Worm (Caenorhabditis elegans) whole organism, L1 larva: Measurements from ENCODE around the gene Y110A2AL.5.
A peak's percentile ranks its signal among the peaks of the same experiment; 100 is the strongest.

Experiments
- C16A3.4 ChIP-seq: fragments of 150-350 bp; optimal IDR thresholded peaks from 2 replicates; lab custom pipeline; 2014; ENCODE audit warnings: missing biosample characterization, missing genetic modification characterization
- F16B12.6 ChIP-seq: fragments of 150-350 bp; optimal IDR thresholded peaks from 2 replicates; lab custom pipeline; 2014; ENCODE audit warnings: missing biosample characterization, missing genetic modification characterization
- aha-1 ChIP-seq: fragments of 150-350 bp; optimal IDR thresholded peaks from 2 replicates; lab custom pipeline; 2014; ENCODE audit warnings: missing biosample characterization, missing genetic modification characterization
- aly-2 ChIP-seq: fragments of 150-350 bp; optimal IDR thresholded peaks from 2 replicates; lab custom pipeline; 2014; ENCODE audit warnings: missing biosample characterization, missing genetic modification characterization
- ama-1 ChIP-seq: fragments of 150-350 bp; optimal IDR thresholded peaks from 2 replicates; lab custom pipeline; 2014
- blmp-1 ChIP-seq: fragments of 150-350 bp; optimal IDR thresholded peaks from 2 replicates; lab custom pipeline; 2014; ENCODE audit warnings: missing biosample characterization, missing genetic modification characterization
- ceh-63 ChIP-seq: fragments of 200-800 bp; sonication (Bioruptor generic); optimal IDR thresholded peaks from 2 replicates; lab custom pipeline; 2018; ENCODE audit warnings: mild to moderate bottlenecking, missing genetic modification characterization, missing compliant biosample characterization
- ceh-8 ChIP-seq: fragments of 200-800 bp; sonication (Bioruptor generic); optimal IDR thresholded peaks from 2 replicates; lab custom pipeline; 2018; ENCODE audit warnings: mild to moderate bottlenecking, missing genetic modification characterization, moderate library complexity, missing compliant biosample characterization
- ceh-82 ChIP-seq, 3 experiments: fragments of 150-350 bp in 1 of 3; sonication (generic microtip) in 2 of 3; optimal IDR thresholded peaks; 2 replicates each; lab custom pipeline; 2014 to 2017; ENCODE audit warnings: missing biosample characterization in 3 of 3, missing genetic modification characterization in 3 of 3
- ceh-88 ChIP-seq: fragments of 200-800 bp; sonication (Bioruptor generic); IDR thresholded peaks from 2 replicates; pipeline ENCODE4 v1.3.6; 2022; ENCODE audit warnings: missing genetic modification characterization, missing compliant biosample characterization
- ceh-90 ChIP-seq: sonication (generic microtip); optimal IDR thresholded peaks from 2 replicates; lab custom pipeline; 2016; ENCODE audit warnings: missing genetic modification characterization, missing compliant biosample characterization
- dsc-1 ChIP-seq: sonication (generic microtip); optimal IDR thresholded peaks from 2 replicates; lab custom pipeline; 2016; ENCODE audit warnings: mild to moderate bottlenecking, missing genetic modification characterization, missing compliant biosample characterization
- efl-1 ChIP-seq, 4 experiments: fragments of 150-350 bp; optimal IDR thresholded peaks in 3 of 4; peaks in 1 of 4; 1 replicate in 1 of 4; 2 replicates in 3 of 4; lab custom pipeline; 2014; ENCODE audit warnings: missing biosample characterization in 2 of 4, missing genetic modification characterization in 2 of 4, missing genetic modification reagents in 2 of 4
- elt-3 ChIP-seq, 6 experiments: fragments of 150-350 bp in 1 of 6; sonication (generic microtip); optimal IDR thresholded peaks; 2 replicates each; lab custom pipeline; 2017 to 2018; ENCODE audit warnings: missing biosample characterization in 6 of 6, missing genetic modification characterization in 6 of 6, inconsistent platforms in 1 of 6
- fkh-10 ChIP-seq: sonication (generic microtip); optimal IDR thresholded peaks from 2 replicates; lab custom pipeline; 2017; ENCODE audit warnings: missing biosample characterization, missing genetic modification reagents, missing genetic modification characterization
- fkh-4 ChIP-seq: sonication (generic microtip); optimal IDR thresholded peaks from 2 replicates; lab custom pipeline; 2016; ENCODE audit warnings: missing compliant biosample characterization, missing genetic modification characterization, borderline replicate concordance
- isw-1 ChIP-seq: fragments of 200-800 bp; sonication (Bioruptor generic); IDR thresholded peaks from 2 replicates; pipeline ENCODE4 v1.3.6; 2022; ENCODE audit warnings: missing genetic modification characterization, missing compliant biosample characterization
- lin-13 ChIP-seq: fragments of 150-350 bp; optimal IDR thresholded peaks from 2 replicates; lab custom pipeline; 2014; ENCODE audit warnings: missing biosample characterization, missing genetic modification reagents, missing genetic modification characterization
- lin-14 ChIP-seq: fragments of 200-800 bp; sonication (Bioruptor generic); optimal IDR thresholded peaks from 2 replicates; lab custom pipeline; 2018; ENCODE audit warnings: mild to moderate bottlenecking, missing genetic modification characterization, moderate library complexity, missing compliant biosample characterization
- lin-35 ChIP-seq, 2 experiments: fragments of 150-350 bp; optimal IDR thresholded peaks; 2 replicates each; lab custom pipeline; 2014; ENCODE audit warnings: missing biosample characterization in 2 of 2, missing genetic modification characterization in 2 of 2, missing genetic modification reagents in 2 of 2
- lin-39 ChIP-seq: fragments of 150-350 bp; optimal IDR thresholded peaks from 2 replicates; lab custom pipeline; 2014; ENCODE audit warnings: missing biosample characterization, missing genetic modification reagents, missing genetic modification characterization
- lsy-2 ChIP-seq, 2 experiments: fragments of 150-350 bp; optimal IDR thresholded peaks; 2 replicates each; lab custom pipeline; 2014; ENCODE audit warnings: missing biosample characterization in 2 of 2, missing genetic modification characterization in 2 of 2
- mab-9 ChIP-seq: fragments of 200-800 bp; sonication (Bioruptor generic); IDR thresholded peaks from 2 replicates; pipeline ENCODE4 v1.3.6; 2022; ENCODE audit warnings: missing genetic modification reagents, missing genetic modification characterization, missing compliant biosample characterization
- mef-2 ChIP-seq: fragments of 150-350 bp; optimal IDR thresholded peaks from 2 replicates; lab custom pipeline; 2014; ENCODE audit warnings: missing biosample characterization, missing genetic modification characterization
- mep-1 ChIP-seq: fragments of 150-350 bp; optimal IDR thresholded peaks from 2 replicates; lab custom pipeline; 2014; ENCODE audit warnings: missing biosample characterization, missing genetic modification characterization
- nhr-11 ChIP-seq: fragments of 150-350 bp; optimal IDR thresholded peaks from 2 replicates; lab custom pipeline; 2014; ENCODE audit warnings: missing biosample characterization, missing genetic modification characterization
- nhr-12 ChIP-seq: sonication (generic microtip); optimal IDR thresholded peaks from 2 replicates; lab custom pipeline; 2017; ENCODE audit warnings: missing biosample characterization, missing genetic modification characterization
- nhr-19 ChIP-seq: fragments of 200-800 bp; sonication (Bioruptor generic); conservative IDR thresholded peaks from 2 replicates; pipeline ENCODE4 v1.3.6; 2022; ENCODE audit warnings: missing genetic modification characterization, missing compliant biosample characterization
- nhr-20 ChIP-seq: sonication (generic microtip); optimal IDR thresholded peaks from 2 replicates; lab custom pipeline; 2016; ENCODE audit warnings: mild to moderate bottlenecking, missing genetic modification characterization, missing compliant biosample characterization
- nhr-47 ChIP-seq: sonication (generic microtip); optimal IDR thresholded peaks from 2 replicates; lab custom pipeline; 2016; ENCODE audit warnings: mild to moderate bottlenecking, missing genetic modification characterization, moderate library complexity, missing compliant biosample characterization
- nhr-71 ChIP-seq: sonication (generic microtip); optimal IDR thresholded peaks from 2 replicates; lab custom pipeline; 2016; ENCODE audit warnings: mild to moderate bottlenecking, missing genetic modification characterization, moderate library complexity, missing compliant biosample characterization
- nhr-76 ChIP-seq: sonication (generic microtip); optimal IDR thresholded peaks from 2 replicates; lab custom pipeline; 2017; ENCODE audit warnings: missing biosample characterization, missing genetic modification characterization
- nhr-77 ChIP-seq: fragments of 150-350 bp; optimal IDR thresholded peaks from 2 replicates; lab custom pipeline; 2014; ENCODE audit warnings: missing biosample characterization, missing genetic modification characterization
- nhr-84 ChIP-seq: sonication (generic microtip); optimal IDR thresholded peaks from 2 replicates; lab custom pipeline; 2017; ENCODE audit warnings: missing biosample characterization, missing genetic modification characterization
- rnt-1 ChIP-seq: sonication (generic microtip); optimal IDR thresholded peaks from 2 replicates; lab custom pipeline; 2016; ENCODE audit warnings: mild to moderate bottlenecking, missing genetic modification characterization, moderate library complexity, missing compliant biosample characterization
- skn-1 ChIP-seq: fragments of 150-350 bp; optimal IDR thresholded peaks from 2 replicates; lab custom pipeline; 2014; ENCODE audit warnings: missing biosample characterization, missing genetic modification characterization
- sptf-1 ChIP-seq: fragments of 150-350 bp; optimal IDR thresholded peaks from 2 replicates; lab custom pipeline; 2014; ENCODE audit warnings: missing biosample characterization, missing genetic modification characterization
- swsn-7 ChIP-seq: sonication (generic microtip); optimal IDR thresholded peaks from 2 replicates; lab custom pipeline; 2016; ENCODE audit warnings: missing genetic modification characterization, missing compliant biosample characterization
- tbx-2 ChIP-seq: sonication (generic microtip); optimal IDR thresholded peaks from 2 replicates; lab custom pipeline; 2016; ENCODE audit warnings: missing genetic modification characterization, missing compliant biosample characterization
- unc-98 ChIP-seq: fragments of 200-800 bp; sonication (Bioruptor generic); IDR thresholded peaks from 2 replicates; pipeline ENCODE4 v1.3.6; 2022; ENCODE audit warnings: missing genetic modification characterization, missing compliant biosample characterization
- xbp-1 ChIP-seq: sonication (generic microtip); optimal IDR thresholded peaks from 2 replicates; lab custom pipeline; 2016; ENCODE audit warnings: missing genetic modification characterization, missing compliant biosample characterization
- zip-4 ChIP-seq: fragments of 200-800 bp; sonication (Bioruptor generic); optimal IDR thresholded peaks from 2 replicates; lab custom pipeline; 2018; ENCODE audit warnings: mild to moderate bottlenecking, missing genetic modification characterization, moderate library complexity, missing compliant biosample characterization

Gene Y110A2AL.5

DNA sequence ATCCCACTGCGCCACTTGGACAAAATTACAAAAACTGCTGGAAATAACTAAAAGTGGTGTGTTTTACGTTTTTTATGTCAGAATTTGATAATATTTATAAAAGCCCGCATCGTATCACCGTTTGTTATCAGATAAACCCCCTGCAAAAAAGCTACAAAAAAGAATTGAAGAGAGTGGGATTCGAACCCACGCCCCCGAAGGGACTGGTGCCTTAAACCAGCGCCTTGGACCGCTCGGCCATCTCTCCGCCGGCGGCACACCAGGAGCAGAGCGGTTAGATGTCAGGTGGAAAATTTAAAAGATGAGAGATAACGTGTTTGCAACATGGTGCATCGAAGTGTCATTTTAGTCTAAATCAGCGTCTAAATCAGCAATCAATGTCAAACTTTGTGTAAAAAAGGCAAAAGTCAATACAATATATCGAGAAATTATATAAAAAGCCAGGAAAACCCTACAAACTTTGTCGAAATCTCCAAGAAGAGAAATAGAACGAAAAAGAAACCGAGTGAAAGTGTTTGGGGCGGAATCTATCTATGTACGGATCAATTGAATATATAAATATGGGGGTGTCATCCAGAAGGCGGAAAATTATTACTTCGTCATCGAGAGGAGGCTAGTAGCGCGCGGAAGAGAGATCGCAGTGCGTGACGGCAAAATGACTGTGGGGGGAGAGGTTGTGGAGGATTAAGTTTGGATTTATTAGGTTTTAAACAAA, 2.8 kb upstream of the Y110A2AL.5 start:
- TF ChIP-seq skn-1 (tag; lab: Kevin White, UChicago), result peak; percentile 7
- no peak for TF ChIP-seq nhr-77
- TF ChIP-seq lin-14 (GFP tag; lab: Kevin White, UChicago), result peak; percentile 9
- peak; percentile 89 for TF ChIP-seq blmp-1 (tag; lab: Kevin White, UChicago)
- no peak for TF ChIP-seq lin-13 (GFP tag; lab: Kevin White, UChicago)
- TF ChIP-seq efl-1 (optimal IDR thresholded peaks at IDR 0.05; lab: Kevin White, UChicago), result no peak
- peak in 1 of 2 experiments; percentile 86 for TF ChIP-seq efl-1 (GFP tag; optimal IDR thresholded peaks at IDR 0.05 in 1 of 2; lab: Kevin White, UChicago)
- peak; percentile 51 for TF ChIP-seq rnt-1 (tag; lab: Kevin White, UChicago)
- peak in 1 of 3 experiments; percentile 26 for TF ChIP-seq ceh-82 (tag; optimal IDR thresholded peaks at IDR 0.05; lab: Kevin White, UChicago)
- TF ChIP-seq lin-35 (GFP tag; optimal IDR thresholded peaks at IDR 0.05; lab: Kevin White, UChicago), result peak in 1 of 2 experiments; percentile 30
- TF ChIP-seq nhr-20 (tag; lab: Kevin White, UChicago), result peak; percentile 18
- TF ChIP-seq, all 84 proteins: peak for 8

DNA sequence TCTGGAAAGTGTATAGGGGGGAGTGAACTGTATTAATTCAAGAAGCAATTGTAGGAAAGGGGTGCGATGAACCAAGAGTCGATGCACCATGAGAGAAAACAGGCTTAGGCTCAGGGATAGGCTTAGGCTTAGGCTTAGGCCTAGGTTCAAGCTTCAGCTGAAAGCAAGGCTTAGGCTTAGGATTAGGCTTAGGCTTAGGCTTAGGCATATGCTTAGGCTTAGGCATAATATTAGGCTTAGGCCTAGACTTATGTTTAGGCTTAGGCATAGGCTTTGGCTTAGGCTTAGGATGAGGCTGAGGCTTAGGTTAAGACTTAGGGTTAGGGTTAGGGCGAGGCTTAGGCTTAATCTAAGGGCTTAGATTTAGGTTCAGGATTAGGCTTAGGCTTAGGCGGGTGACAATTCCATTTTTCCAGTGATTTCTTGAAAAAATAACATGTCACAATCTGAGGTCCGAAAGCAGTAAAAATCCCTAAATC, 1.7 kb upstream of the Y110A2AL.5 start:
- TF ChIP-seq skn-1 (tag; lab: Kevin White, UChicago), result no peak
- TF ChIP-seq ceh-88 (GFP tag; lab: Robert Waterston, UW), result no peak
- TF ChIP-seq efl-1 (optimal IDR thresholded peaks at IDR 0.05; lab: Kevin White, UChicago), result no peak
- TF ChIP-seq efl-1 (GFP tag; optimal IDR thresholded peaks at IDR 0.05 in 1 of 2; lab: Kevin White, UChicago), result peak in 1 of 2 experiments; percentile 37

DNA sequence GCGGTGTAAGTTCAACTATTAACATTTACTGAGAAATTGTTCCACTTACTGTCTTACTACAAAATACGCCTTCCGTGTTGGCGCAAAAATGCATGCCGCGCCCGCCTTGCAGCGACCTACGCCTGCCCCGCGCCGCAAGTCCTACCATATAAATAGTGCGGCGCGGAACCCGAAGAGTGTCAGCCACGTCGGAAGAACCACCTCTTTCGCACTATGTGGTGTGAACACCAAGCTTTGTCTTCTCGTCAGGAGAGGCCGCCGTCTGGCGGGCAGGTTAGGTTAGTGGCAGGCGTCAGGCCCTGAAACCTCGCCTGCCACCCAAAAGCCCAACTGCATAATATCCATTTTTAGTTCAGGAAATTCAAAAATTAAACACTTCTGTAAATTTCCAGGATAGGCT, 1.0 kb downstream of the Y110A2AL.5 start:
- TF ChIP-seq lsy-2 (tag; optimal IDR thresholded peaks at IDR 0.05; lab: Kevin White, UChicago) (no peak), tbx-2 (tag; lab: Kevin White, UChicago) (no peak), ceh-8 (GFP tag; lab: Kevin White, UChicago) (no peak), C16A3.4 (no peak), nhr-11 (no peak), fkh-4 (tag; lab: Kevin White, UChicago) (no peak), isw-1 (GFP tag; lab: Robert Waterston, UW) (no peak), nhr-76 (no peak), sptf-1 (tag; lab: Kevin White, UChicago) (no peak), swsn-7 (tag; lab: Kevin White, UChicago) (no peak), skn-1 (tag; lab: Kevin White, UChicago) (no peak), blmp-1 (tag; lab: Kevin White, UChicago) (no peak), ama-1 (no peak), zip-4 (GFP tag; lab: Kevin White, UChicago) (no peak), fkh-10 (no peak), ceh-88 (GFP tag; lab: Robert Waterston, UW) (no peak), nhr-20 (tag; lab: Kevin White, UChicago) (no peak), nhr-19 (no peak), xbp-1 (tag; lab: Kevin White, UChicago) (no peak), aha-1 (tag; lab: Kevin White, UChicago) (no peak)

DNA sequence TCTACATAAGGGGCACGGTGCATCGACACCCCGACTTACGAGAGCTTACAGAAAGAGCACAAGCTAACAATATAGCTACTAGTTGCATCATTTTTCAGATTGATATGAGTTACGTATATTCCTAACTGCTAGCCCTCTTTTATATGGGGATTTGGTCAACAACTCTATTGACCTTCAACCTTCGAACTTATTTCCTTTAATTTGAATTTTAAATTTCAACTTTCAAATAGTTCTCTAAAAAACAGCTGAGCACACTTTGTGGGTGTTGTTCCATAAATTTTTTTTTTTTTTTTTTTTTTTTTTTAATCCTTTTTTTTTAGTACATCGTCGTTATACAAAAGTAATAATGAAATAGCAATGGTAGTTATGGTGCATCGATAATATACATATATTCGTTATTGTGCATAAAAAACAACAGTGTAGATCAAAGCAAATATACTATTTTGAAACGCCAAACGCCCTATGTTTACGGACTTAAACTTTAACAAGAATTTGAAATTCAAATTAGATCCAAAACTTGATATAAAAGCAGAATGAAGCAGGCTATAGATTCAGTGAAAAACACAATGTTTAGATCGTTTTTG, 2.3 kb downstream of the Y110A2AL.5 start, which contains the start of the genes Y110A2AL.9 and Y110A2AL.3:
Gene Y110A2AL.9 (minus strand): TSS at position 101 of the 584 bp plus-strand sequence.
Gene Y110A2AL.3 (plus strand): TSS at position 534 of the 584 bp plus-strand sequence.
- no peak for TF ChIP-seq nhr-84 (tag; lab: Kevin White, UChicago)
- TF ChIP-seq nhr-12, result no peak
- no peak for TF ChIP-seq nhr-71
- no peak for TF ChIP-seq xbp-1 (tag; lab: Kevin White, UChicago)
- no peak for TF ChIP-seq nhr-47
- no peak for TF ChIP-seq lin-39 (tag; lab: Kevin White, UChicago)
- TF ChIP-seq mab-9 (GFP tag; lab: Robert Waterston, UW), result no peak
- TF ChIP-seq dsc-1, result no peak
- no peak for TF ChIP-seq mef-2 (tag; lab: Kevin White, UChicago)
- TF ChIP-seq unc-98 (GFP tag; lab: Robert Waterston, UW), result no peak
- no peak for TF ChIP-seq nhr-19
- no peak for TF ChIP-seq elt-3 (tag; optimal IDR thresholded peaks at IDR 0.05; lab: Kevin White, UChicago)
- TF ChIP-seq mep-1 (tag; lab: Kevin White, UChicago), result no peak
- no peak for TF ChIP-seq fkh-4 (tag; lab: Kevin White, UChicago)
- no peak for TF ChIP-seq aly-2 (tag; lab: Kevin White, UChicago)
- no peak for TF ChIP-seq efl-1 (optimal IDR thresholded peaks at IDR 0.05; lab: Kevin White, UChicago)
- TF ChIP-seq efl-1 (GFP tag; optimal IDR thresholded peaks at IDR 0.05 in 1 of 2; lab: Kevin White, UChicago), result no peak
- no peak for TF ChIP-seq ceh-63 (GFP tag; lab: Kevin White, UChicago)
- TF ChIP-seq F16B12.6 (tag; lab: Kevin White, UChicago), result no peak
- no peak for TF ChIP-seq ceh-90 (tag; lab: Kevin White, UChicago)
- no peak for TF ChIP-seq lsy-2 (tag; optimal IDR thresholded peaks at IDR 0.05; lab: Kevin White, UChicago)
